Fruit fly (Drosophila melanogaster): ENCODE measurements around the gene mRpS6.
A peak's percentile ranks its signal among the peaks of the same experiment; 100 is the strongest.

The mRpS6 gene

DNA sequence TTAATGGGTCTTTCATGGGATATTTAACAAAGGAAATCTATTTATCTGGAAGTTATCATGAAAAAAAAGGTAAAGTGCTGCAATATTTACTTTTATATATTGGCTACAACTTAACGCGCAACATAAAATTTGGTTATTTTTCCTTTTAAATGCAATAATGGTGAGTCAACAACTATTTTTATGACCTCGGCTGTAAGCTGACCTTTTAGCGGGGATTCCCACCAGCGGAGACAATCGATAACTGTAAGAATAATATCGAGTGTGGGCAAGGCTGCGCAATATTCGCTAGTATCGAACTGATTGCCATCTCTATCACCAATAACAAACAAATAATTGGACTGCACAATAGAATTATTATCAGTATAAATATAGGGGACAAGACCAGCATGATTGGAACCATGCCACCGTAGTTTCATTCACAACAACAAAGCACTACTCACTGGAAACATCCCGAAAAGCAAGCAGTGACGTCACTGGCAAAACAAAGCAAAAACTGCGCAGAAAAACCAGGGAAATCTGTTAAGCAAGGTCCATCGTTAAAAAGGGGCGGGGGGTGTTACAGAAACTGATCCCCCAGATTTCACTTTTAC, 38.9 kb downstream of the mRpS6 start, which contains the start of gene Syx17 (continued):
- peak; percentile 62 for TF ChIP-seq CG15269 (tag; optimal IDR thresholded peaks at IDR 0.05)
- peak; percentile 57; the same call in 1 of the 2 replicates for TF ChIP-seq crol (GFP tag; IDR thresholded peaks at IDR 0.05)
- TF ChIP-seq tgo (GFP tag; IDR thresholded peaks at IDR 0.05), result peak; percentile 20; the same call in 1 of the 3 replicates
- no peak for TF ChIP-seq CG10274 (GFP tag; optimal IDR thresholded peaks at IDR 0.05)
- TF ChIP-seq Atf6 (GFP tag; IDR thresholded peaks at IDR 0.05), result peak; percentile 56; the same call in 1 of the 2 replicates
- TF ChIP-seq CG11247 (GFP tag; IDR thresholded peaks at IDR 0.05), result peak; percentile 55
- TF ChIP-seq CG1832 (GFP tag; optimal IDR thresholded peaks at IDR 0.05), result no peak
- TF ChIP-seq D19B (GFP tag; optimal IDR thresholded peaks at IDR 0.05), result peak; percentile 19
- TF ChIP-seq Jarid2 (GFP tag; optimal IDR thresholded peaks at IDR 0.05), result peak; percentile 50
- TF ChIP-seq Fer2 (tag; optimal IDR thresholded peaks at IDR 0.05), result no peak
- TF ChIP-seq lbe (GFP tag; optimal IDR thresholded peaks at IDR 0.05), result peak; percentile 52
- TF ChIP-seq Oli (tag; optimal IDR thresholded peaks at IDR 0.05), result peak; percentile 46
- no peak for TF ChIP-seq CG17912 (GFP tag; optimal IDR thresholded peaks at IDR 0.05)
- TF ChIP-seq CG1602 (GFP tag; optimal IDR thresholded peaks at IDR 0.05), result peak; percentile 50
- peak; percentile 52 for TF ChIP-seq CG4424 (GFP tag; optimal IDR thresholded peaks at IDR 0.05)
- TF ChIP-seq CG15479 (GFP tag; optimal IDR thresholded peaks at IDR 0.05), result peak; percentile 91
- TF ChIP-seq CG1529 (GFP tag; optimal IDR thresholded peaks at IDR 0.05), result peak; percentile 30
- TF ChIP-seq CG7357 (GFP tag; IDR thresholded peaks at IDR 0.05), result no peak
- peak; percentile 36 for TF ChIP-seq CG16863 (GFP tag; optimal IDR thresholded peaks at IDR 0.05)
- TF ChIP-seq hb (GFP tag; IDR thresholded peaks at IDR 0.05; ENCODE audit: partially characterized antibody), result peak; percentile 72
- no peak for TF ChIP-seq CG30431 (GFP tag; optimal IDR thresholded peaks at IDR 0.05)
- TF ChIP-seq CG7928 (GFP tag; optimal IDR thresholded peaks at IDR 0.05), result peak; percentile 58
- peak; percentile 79 for TF ChIP-seq mld (GFP tag; IDR thresholded peaks at IDR 0.05; ENCODE audit: partially characterized antibody)
- no peak for TF ChIP-seq CG8089 (GFP tag; optimal IDR thresholded peaks at IDR 0.05)
- peak; percentile 69 for TF ChIP-seq CG13894 (tag; optimal IDR thresholded peaks at IDR 0.05)
- TF ChIP-seq Sox102F (GFP tag; optimal IDR thresholded peaks at IDR 0.05), result peak; percentile 53
- TF ChIP-seq CG34376 (GFP tag; optimal IDR thresholded peaks at IDR 0.05), result peak; percentile 60
- TF ChIP-seq unc-4 (GFP tag; IDR thresholded peaks at IDR 0.05; ENCODE audit: partially characterized antibody), result peak; percentile 90
- TF ChIP-seq CG15514 (GFP tag; optimal IDR thresholded peaks at IDR 0.05), result peak; percentile 70
- peak; percentile 89 for TF ChIP-seq CG4617 (GFP tag; optimal IDR thresholded peaks at IDR 0.05; ENCODE audit: borderline replicate concordance)
- TF ChIP-seq peb (GFP tag; IDR thresholded peaks at IDR 0.05), result no peak; the same call in 1 of the 2 replicates
- no peak for TF ChIP-seq hth (optimal IDR thresholded peaks at IDR 0.05)
- TF ChIP-seq rib (GFP tag; IDR thresholded peaks at IDR 0.05), result peak; percentile 76; the same call in 1 of the 2 replicates
- TF ChIP-seq pb (GFP tag; optimal IDR thresholded peaks at IDR 0.05), result no peak
- TF ChIP-seq fd96Cb (tag; optimal IDR thresholded peaks at IDR 0.05), result peak; percentile 29
- TF ChIP-seq scrt (GFP tag; optimal IDR thresholded peaks at IDR 0.05), result peak; percentile 11
- TF ChIP-seq CG15073 (GFP tag; optimal IDR thresholded peaks at IDR 0.05), result no peak
- TF ChIP-seq ac (GFP tag; optimal IDR thresholded peaks at IDR 0.05), result no peak
- peak; percentile 22 for TF ChIP-seq Spps (tag; optimal IDR thresholded peaks at IDR 0.05)
- peak; percentile 72; the same call in 1 of the 2 replicates for TF ChIP-seq CG2129 (GFP tag; IDR thresholded peaks at IDR 0.05; ENCODE audit: partially characterized antibody)
- peak; percentile 90 for TF ChIP-seq CG42726 (GFP tag; IDR thresholded peaks at IDR 0.05; ENCODE audit: partially characterized antibody)
- no peak for TF ChIP-seq CG17612 (GFP tag; IDR thresholded peaks at IDR 0.05)
- peak; percentile 21 for TF ChIP-seq CG4820 (GFP tag; optimal IDR thresholded peaks at IDR 0.05)
- TF ChIP-seq zf30C (GFP tag; optimal IDR thresholded peaks at IDR 0.05), result peak; percentile 30
- TF ChIP-seq Hand (GFP tag; optimal IDR thresholded peaks at IDR 0.05), result no peak
- TF ChIP-seq nerfin-2 (GFP tag; IDR thresholded peaks at IDR 0.05; ENCODE audit: partially characterized antibody), result peak; percentile 85
- peak in 1 of 3 experiments; percentile 42 for TF ChIP-seq Stat92E (GFP tag; optimal IDR thresholded peaks at IDR 0.05)
- TF ChIP-seq usp (GFP tag; optimal IDR thresholded peaks at IDR 0.05), result no peak
- peak; percentile 43 for TF ChIP-seq Adf1 (GFP tag; IDR thresholded peaks at IDR 0.05)
